Fruit fly (Drosophila melanogaster) whole organism, wandering third instar larva: Measurements from ENCODE around the gene CG1024.

Experiments
- Abd-B ChIP-seq: fragments of >200 bp; optimal IDR thresholded peaks from 2 replicates; lab custom pipeline; 2017; ENCODE audit warnings: missing biosample characterization, missing genetic modification characterization
- CG32264 ChIP-seq: fragments of 200-800 bp; sonication (Bioruptor generic); optimal IDR thresholded peaks from 2 replicates; lab custom pipeline; 2016; ENCODE audit warnings: missing biosample characterization, missing genetic modification characterization
- CG9705 ChIP-seq: fragments of 200-800 bp; sonication (Bioruptor generic); optimal IDR thresholded peaks from 2 replicates; lab custom pipeline; 2018; ENCODE audit warnings: missing biosample characterization, mild to moderate bottlenecking, missing genetic modification characterization
- CrebA ChIP-seq: fragments of 200-800 bp; sonication (Bioruptor generic); optimal IDR thresholded peaks from 2 replicates; lab custom pipeline; 2016; ENCODE audit warnings: missing biosample characterization, mild to moderate bottlenecking, missing genetic modification characterization, borderline replicate concordance
- Dfd ChIP-seq: fragments of >200 bp; optimal IDR thresholded peaks from 2 replicates; lab custom pipeline; 2017; ENCODE audit warnings: missing biosample characterization, missing genetic modification characterization
- Dif ChIP-seq: fragments of 200-275, 200-300 bp; sonication (Bioruptor generic); optimal IDR thresholded peaks from 2 replicates; lab custom pipeline; 2018; ENCODE audit warnings: missing biosample characterization, missing genetic modification characterization; ENCODE audit not compliant: partially characterized antibody
- GATAd ChIP-seq: sonication (Bioruptor generic); optimal IDR thresholded peaks from 2 replicates; lab custom pipeline; 2016; ENCODE audit warnings: missing biosample characterization, missing genetic modification characterization
- HLH106 ChIP-seq: fragments of 200-800 bp; optimal IDR thresholded peaks from 3 replicates; lab custom pipeline; 2019; ENCODE audit warnings: missing biosample characterization, mild to moderate bottlenecking, missing genetic modification characterization, moderate library complexity
- Hnf4 ChIP-seq: fragments of 200-800 bp; sonication (Bioruptor generic); optimal IDR thresholded peaks from 2 replicates; lab custom pipeline; 2016; ENCODE audit warnings: missing biosample characterization, mild to moderate bottlenecking, missing genetic modification characterization
- Hr78 ChIP-seq: fragments of >200 bp; optimal IDR thresholded peaks from 2 replicates; lab custom pipeline; 2017; ENCODE audit warnings: missing biosample characterization, missing genetic modification characterization
- Hr83 ChIP-seq: fragments of 200-300 bp; sonication (Bioruptor generic); optimal IDR thresholded peaks from 2 replicates; lab custom pipeline; 2016; ENCODE audit warnings: missing biosample characterization, mild to moderate bottlenecking, missing genetic modification characterization, moderate library complexity; ENCODE audit not compliant: poor library complexity, severe bottlenecking
- Jra ChIP-seq: sonication (Bioruptor generic); optimal IDR thresholded peaks from 2 replicates; lab custom pipeline; 2016; ENCODE audit warnings: missing biosample characterization, missing genetic modification characterization
- Myc ChIP-seq: fragments of >200 bp; optimal IDR thresholded peaks from 2 replicates; lab custom pipeline; 2017
- N ChIP-seq: fragments of >200 bp; optimal IDR thresholded peaks from 2 replicates; lab custom pipeline; 2018; ENCODE audit warnings: missing biosample characterization, missing external identifiers, missing genetic modification characterization
- OdsH ChIP-seq: fragments of 200-800 bp; sonication (Bioruptor generic); optimal IDR thresholded peaks from 2 replicates; lab custom pipeline; 2016; ENCODE audit warnings: missing biosample characterization, mild to moderate bottlenecking, missing genetic modification characterization
- Rel ChIP-seq, 2 experiments: fragments of 200-800 bp; sonication (Bioruptor generic) in 1 of 2; optimal IDR thresholded peaks; 2 replicates in 1 of 2; 3 replicates in 1 of 2; lab custom pipeline; 2016 to 2019; ENCODE audit warnings: mild to moderate bottlenecking in 2 of 2, missing biosample characterization in 2 of 2, missing genetic modification characterization in 2 of 2, moderate library complexity in 1 of 2
- Sp1 ChIP-seq: fragments of 200-800 bp; sonication (Bioruptor generic); optimal IDR thresholded peaks from 3 replicates; lab custom pipeline; 2019; ENCODE audit warnings: missing biosample characterization, mild to moderate bottlenecking, missing genetic modification characterization, moderate library complexity
- Vsx2 ChIP-seq: fragments of 200-300, 225-300 bp; sonication (Bioruptor generic); optimal IDR thresholded peaks from 2 replicates; lab custom pipeline; 2018; ENCODE audit warnings: missing biosample characterization, missing genetic modification characterization; ENCODE audit not compliant: partially characterized antibody
- br ChIP-seq: fragments of 200-800 bp; sonication (Bioruptor generic); optimal IDR thresholded peaks from 2 replicates; lab custom pipeline; 2016; ENCODE audit warnings: missing biosample characterization, missing genetic modification characterization
- brk ChIP-seq: fragments of 200-800 bp; sonication (Bioruptor generic); optimal IDR thresholded peaks from 2 replicates; lab custom pipeline; 2016; ENCODE audit warnings: missing biosample characterization, mild to moderate bottlenecking, missing genetic modification characterization
- dl ChIP-seq, 2 experiments: fragments of 175-275, 200-275 bp in 1 of 2; fragments of 200-275 bp in 1 of 2; sonication (Bioruptor generic); optimal IDR thresholded peaks; lab custom pipeline; 2018; ENCODE audit warnings: mild to moderate bottlenecking in 2 of 2, missing biosample characterization in 2 of 2, missing genetic modification characterization in 2 of 2, moderate library complexity in 2 of 2; ENCODE audit not compliant: partially characterized antibody in 2 of 2, insufficient read depth in 1 of 2
- dmrt93B ChIP-seq: fragments of 200-800 bp; sonication (Bioruptor generic); optimal IDR thresholded peaks from 2 replicates; lab custom pipeline; 2018; ENCODE audit warnings: missing biosample characterization, mild to moderate bottlenecking, missing genetic modification characterization
- ey ChIP-seq: fragments of 200-800 bp; sonication (Bioruptor generic); optimal IDR thresholded peaks from 2 replicates; lab custom pipeline; 2016; ENCODE audit warnings: missing biosample characterization, missing genetic modification characterization
- foxo ChIP-seq, 2 experiments: fragments of 200-800 bp; sonication (Bioruptor generic); optimal IDR thresholded peaks; 2 replicates in 1 of 2; 3 replicates in 1 of 2; lab custom pipeline; 2016 to 2017; ENCODE audit warnings: missing biosample characterization in 2 of 2, missing genetic modification characterization in 2 of 2
- fru ChIP-seq: fragments of 200-800 bp; sonication (Bioruptor generic); optimal IDR thresholded peaks from 3 replicates; lab custom pipeline; 2016; ENCODE audit warnings: missing biosample characterization, mild to moderate bottlenecking, missing genetic modification characterization
- h ChIP-seq: fragments of 200-800 bp; sonication (Bioruptor generic); optimal IDR thresholded peaks from 3 replicates; lab custom pipeline; 2016; ENCODE audit warnings: missing biosample characterization, mild to moderate bottlenecking, missing genetic modification characterization
- jim ChIP-seq: fragments of 175-275, 200-325 bp; sonication (Bioruptor generic); optimal IDR thresholded peaks from 2 replicates; lab custom pipeline; 2016; ENCODE audit warnings: missing biosample characterization, mild to moderate bottlenecking, missing genetic modification characterization
- pan ChIP-seq: fragments of >200 bp; optimal IDR thresholded peaks from 2 replicates; lab custom pipeline; 2017
- psq ChIP-seq: fragments of 200-800 bp; sonication (Bioruptor generic); optimal IDR thresholded peaks from 3 replicates; lab custom pipeline; 2017; ENCODE audit warnings: missing biosample characterization, mild to moderate bottlenecking, missing genetic modification characterization, moderate library complexity
- sage ChIP-seq: fragments of 200-800 bp; sonication (Bioruptor generic); optimal IDR thresholded peaks from 2 replicates; lab custom pipeline; 2016; ENCODE audit warnings: missing biosample characterization, mild to moderate bottlenecking, missing genetic modification characterization
- tai ChIP-seq: sonication (Bioruptor generic); optimal IDR thresholded peaks from 2 replicates; lab custom pipeline; 2016; ENCODE audit warnings: missing biosample characterization, missing genetic modification characterization
- woc ChIP-seq: sonication (Bioruptor generic); optimal IDR thresholded peaks from 2 replicates; lab custom pipeline; 2016; ENCODE audit warnings: missing biosample characterization, mild to moderate bottlenecking, missing genetic modification characterization

Gene CG1024

dm6 chr3R:6416242-6416641 is 36.1 kb upstream of the CG1024 start (continued):
- TF ChIP-seq OdsH: peak; percentile 44
- peak; percentile 43 for TF ChIP-seq br
- no peak for TF ChIP-seq jim
- peak in 1 of 2 experiments; percentile 61 for TF ChIP-seq foxo (GFP tag; optimal IDR thresholded peaks at IDR 0.05; lab: Kevin White, UChicago)
- TF ChIP-seq Hr83: peak; percentile 25
- TF ChIP-seq fru (GFP tag; lab: Kevin White, UChicago): peak; percentile 23
- TF ChIP-seq Vsx2 (GFP tag; lab: Kevin White, UChicago): no peak
- TF ChIP-seq woc (GFP tag; lab: Kevin White, UChicago): no peak
- TF ChIP-seq tai (GFP tag; lab: Kevin White, UChicago): no peak

dm6 chr3R:6414439-6415344 is 34.6 kb upstream of the CG1024 start:
- TF ChIP-seq Dfd (GFP tag; lab: Kevin White, UChicago): peak; percentile 51
- TF ChIP-seq Sp1 (GFP tag; lab: Kevin White, UChicago): no peak

- no peak for TF ChIP-seq Myc (lab: Kevin White, UChicago)
- peak; percentile 81 for TF ChIP-seq Dfd (GFP tag; lab: Kevin White, UChicago)
Observed at dm6 chr3R:6413771-6414438, 33.8 kb upstream of the CG1024 start.

dm6 chr3R:6411454-6412204 is 31.5 kb upstream of the CG1024 start:
- TF ChIP-seq brk (GFP tag; lab: Kevin White, UChicago): no peak
- no peak for TF ChIP-seq ey (GFP tag; lab: Kevin White, UChicago)
- TF ChIP-seq CrebA: no peak
- no peak for TF ChIP-seq br
- TF ChIP-seq Hr78: no peak
- TF ChIP-seq dmrt93B (GFP tag; lab: Kevin White, UChicago): no peak
- TF ChIP-seq CG9705 (GFP tag; lab: Kevin White, UChicago): no peak
- TF ChIP-seq Dfd (GFP tag; lab: Kevin White, UChicago): no peak
- TF ChIP-seq foxo (GFP tag; optimal IDR thresholded peaks at IDR 0.05; lab: Kevin White, UChicago): no peak
- no peak for TF ChIP-seq OdsH
- no peak for TF ChIP-seq tai (GFP tag; lab: Kevin White, UChicago)
- TF ChIP-seq GATAd (GFP tag; lab: Kevin White, UChicago): no peak
- TF ChIP-seq Abd-B (GFP tag; lab: Kevin White, UChicago): no peak
- TF ChIP-seq h (GFP tag; lab: Kevin White, UChicago): no peak
- no peak for TF ChIP-seq fru (GFP tag; lab: Kevin White, UChicago)
- no peak for TF ChIP-seq Hnf4 (GFP tag; lab: Kevin White, UChicago)
- TF ChIP-seq CG32264 (GFP tag; lab: Kevin White, UChicago): no peak

dm6 chr3R:6410412-6411225 is 30.5 kb upstream of the CG1024 start:
- TF ChIP-seq sage (GFP tag; lab: Kevin White, UChicago): no peak
- no peak for TF ChIP-seq Rel (GFP tag; optimal IDR thresholded peaks at IDR 0.05; lab: Kevin White, UChicago)
- peak; percentile 40 for TF ChIP-seq Rel (tag; optimal IDR thresholded peaks at IDR 0.05; lab: Kevin White, UChicago)
- no peak for TF ChIP-seq Jra (GFP tag; lab: Kevin White, UChicago)
- no peak for TF ChIP-seq dl (GFP tag; optimal IDR thresholded peaks at IDR 0.05; lab: Kevin White, UChicago; ENCODE audit: insufficient read depth in 1 of 2, partially characterized antibody in 2 of 2)
- TF ChIP-seq brk (GFP tag; lab: Kevin White, UChicago): peak; percentile 48
- no peak for TF ChIP-seq Vsx2 (GFP tag; lab: Kevin White, UChicago)
- peak in 1 of 2 experiments; percentile 77 for TF ChIP-seq foxo (GFP tag; optimal IDR thresholded peaks at IDR 0.05; lab: Kevin White, UChicago)
- TF ChIP-seq psq (GFP tag; lab: Kevin White, UChicago): peak; percentile 91
- TF ChIP-seq woc (GFP tag; lab: Kevin White, UChicago): peak; percentile 80
- TF ChIP-seq N (GFP tag; lab: Kevin White, UChicago): no peak
- peak; percentile 62 for TF ChIP-seq dmrt93B (GFP tag; lab: Kevin White, UChicago)
- TF ChIP-seq ey (GFP tag; lab: Kevin White, UChicago): peak; percentile 84
- peak; percentile 41 for TF ChIP-seq tai (GFP tag; lab: Kevin White, UChicago)
- no peak for TF ChIP-seq Hr78
- TF ChIP-seq GATAd (GFP tag; lab: Kevin White, UChicago): no peak
- TF ChIP-seq Hnf4 (GFP tag; lab: Kevin White, UChicago): no peak
- peak; percentile 69 for TF ChIP-seq br
- peak; percentile 80 for TF ChIP-seq OdsH
- TF ChIP-seq Dfd (GFP tag; lab: Kevin White, UChicago): no peak
- TF ChIP-seq Myc (lab: Kevin White, UChicago): no peak
- TF ChIP-seq Dif (GFP tag; lab: Kevin White, UChicago): peak; percentile 48
- TF ChIP-seq CG9705 (GFP tag; lab: Kevin White, UChicago): no peak
- no peak for TF ChIP-seq pan (lab: Kevin White, UChicago)
- peak; percentile 74 for TF ChIP-seq jim
- TF ChIP-seq HLH106 (tag; lab: Kevin White, UChicago): peak; percentile 59
- TF ChIP-seq Abd-B (GFP tag; lab: Kevin White, UChicago): no peak
